Fruit fly (Drosophila melanogaster) whole organism, embryonic: ENCODE measurements around the gene CG10064.

Source experiments
- B-H2 ChIP-seq: fragments of 200-800 bp; sonication (Bioruptor generic); optimal IDR thresholded peaks from 2 replicates; lab custom pipeline; 2018; ENCODE audit warnings: missing biosample characterization, mild to moderate bottlenecking, missing genetic modification characterization
- BtbVII ChIP-seq: fragments of 200-800 bp; sonication (Bioruptor generic); optimal IDR thresholded peaks from 3 replicates; lab custom pipeline; 2017; ENCODE audit warnings: missing biosample characterization, mild to moderate bottlenecking, missing genetic modification characterization
- CG10267 ChIP-seq: fragments of 200-800 bp; sonication (Bioruptor generic); optimal IDR thresholded peaks from 2 replicates; lab custom pipeline; 2018; ENCODE audit warnings: missing biosample characterization, mild to moderate bottlenecking, missing genetic modification characterization, moderate library complexity
- CG11093 ChIP-seq: fragments of 200-800 bp; sonication (Bioruptor generic); IDR thresholded peaks from 3 replicates; pipeline ENCODE4 v1.3.6; 2022; ENCODE audit warnings: missing biosample characterization, missing genetic modification characterization
- CG11695 ChIP-seq: fragments of 200-800 bp; sonication (Bioruptor generic); IDR thresholded peaks from 3 replicates; pipeline ENCODE4 v1.3.6; 2022; ENCODE audit warnings: missing biosample characterization, missing genetic modification characterization
- CG12744 ChIP-seq: fragments of 200-800 bp; sonication (Bioruptor generic); optimal IDR thresholded peaks from 2 replicates; lab custom pipeline; 2016; ENCODE audit warnings: missing biosample characterization, missing genetic modification characterization
- CG14050 ChIP-seq: fragments of 200-800 bp; sonication (Bioruptor generic); IDR thresholded peaks from 3 replicates; pipeline ENCODE4 v1.3.6; 2022; ENCODE audit warnings: missing biosample characterization, missing genetic modification characterization
- CG15269 ChIP-seq: fragments of 200-800 bp; sonication (Bioruptor generic); optimal IDR thresholded peaks from 2 replicates; lab custom pipeline; 2018; ENCODE audit warnings: missing biosample characterization, mild to moderate bottlenecking, missing genetic modification characterization, moderate library complexity
- CG1529 ChIP-seq: fragments of 200-800 bp; sonication (Bioruptor generic); optimal IDR thresholded peaks from 3 replicates; lab custom pipeline; 2018; ENCODE audit warnings: missing biosample characterization, missing genetic modification characterization
- CG1647 ChIP-seq: fragments of 200-800 bp; sonication (Bioruptor generic); optimal IDR thresholded peaks from 3 replicates; lab custom pipeline; 2016; ENCODE audit warnings: missing biosample characterization, missing genetic modification characterization
- CG18599 ChIP-seq: fragments of 200-800 bp; sonication (Bioruptor generic); optimal IDR thresholded peaks from 3 replicates; lab custom pipeline; 2017; ENCODE audit warnings: missing biosample characterization, missing genetic modification characterization, mild to moderate bottlenecking, moderate library complexity, missing genetic modification reagents
- CG2889 ChIP-seq: fragments of 200-800 bp; sonication (Bioruptor generic); IDR thresholded peaks from 3 replicates; pipeline ENCODE4 v1.3.6; 2022; ENCODE audit warnings: missing biosample characterization, missing genetic modification characterization
- CG32767 ChIP-seq: fragments of 200-800 bp; sonication (Bioruptor generic); IDR thresholded peaks from 2 replicates; pipeline ENCODE4 v1.3.6; 2022; ENCODE audit warnings: missing biosample characterization, missing genetic modification characterization
- CG32772 ChIP-seq: fragments of 200-800 bp; sonication (Bioruptor generic); IDR thresholded peaks from 2 replicates; pipeline ENCODE4 v1.3.6; 2022; ENCODE audit warnings: missing biosample characterization, missing genetic modification characterization
- CG33213 ChIP-seq: fragments of 200-800 bp; sonication (Bioruptor generic); optimal IDR thresholded peaks from 3 replicates; lab custom pipeline; 2016; ENCODE audit warnings: missing biosample characterization, missing genetic modification characterization
- CG6175 ChIP-seq: fragments of 200-800 bp; sonication (Bioruptor generic); IDR thresholded peaks from 3 replicates; pipeline ENCODE4 v1.3.6; 2022; ENCODE audit warnings: missing biosample characterization, missing genetic modification characterization
- CG8281 ChIP-seq: fragments of 200-800 bp; sonication (Bioruptor generic); optimal IDR thresholded peaks from 2 replicates; lab custom pipeline; 2018; ENCODE audit warnings: missing biosample characterization, mild to moderate bottlenecking, missing genetic modification characterization, moderate library complexity
- CG8290 ChIP-seq, 3 experiments: fragments of 200-800 bp; sonication (Bioruptor generic); optimal IDR thresholded peaks; 2 replicates each; lab custom pipeline; 2016 to 2019; ENCODE audit warnings: missing biosample characterization in 3 of 3, missing genetic modification characterization in 3 of 3, mild to moderate bottlenecking in 2 of 3, moderate library complexity in 1 of 3
- CG8478 ChIP-seq: fragments of >200 bp; optimal IDR thresholded peaks from 2 replicates; lab custom pipeline; 2018
- CG9609 ChIP-seq: fragments of 200-800 bp; sonication (Bioruptor generic); optimal IDR thresholded peaks from 3 replicates; lab custom pipeline; 2016; ENCODE audit warnings: missing biosample characterization, missing genetic modification characterization
- Chrac-16 ChIP-seq: fragments of 200-800 bp; sonication (Bioruptor generic); optimal IDR thresholded peaks from 3 replicates; lab custom pipeline; 2016; ENCODE audit warnings: missing biosample characterization, missing genetic modification characterization
- Dp ChIP-seq: fragments of 200-800 bp; sonication (Bioruptor generic); optimal IDR thresholded peaks from 2 replicates; lab custom pipeline; 2018; ENCODE audit warnings: missing biosample characterization, mild to moderate bottlenecking, missing genetic modification characterization, moderate library complexity
- Fer1 ChIP-seq: fragments of 200-800 bp; sonication (Bioruptor generic); optimal IDR thresholded peaks from 2 replicates; lab custom pipeline; 2017; ENCODE audit warnings: missing biosample characterization, mild to moderate bottlenecking, missing genetic modification characterization
- HLH3B ChIP-seq: fragments of 200-800 bp; sonication (Bioruptor generic); IDR thresholded peaks from 2 replicates; pipeline ENCODE4 v1.3.6; 2022; ENCODE audit warnings: missing biosample characterization, missing genetic modification characterization
- Hmr ChIP-seq: fragments of 200-800 bp; sonication (Bioruptor generic); optimal IDR thresholded peaks from 3 replicates; lab custom pipeline; 2017; ENCODE audit warnings: mild to moderate bottlenecking, missing biosample characterization, missing genetic modification reagents, missing genetic modification characterization
- Hr3 ChIP-seq: fragments of 200-800 bp; sonication (Bioruptor generic); optimal IDR thresholded peaks from 3 replicates; lab custom pipeline; 2016; ENCODE audit warnings: missing biosample characterization, missing genetic modification characterization
- Lim3 ChIP-seq: fragments of 200-800 bp; sonication (Bioruptor generic); IDR thresholded peaks from 2 replicates; pipeline ENCODE4 v1.3.6; 2022; ENCODE audit warnings: missing biosample characterization, missing genetic modification characterization
- Mrtf ChIP-seq: fragments of 200-800 bp; sonication (Bioruptor generic); IDR thresholded peaks from 3 replicates; pipeline ENCODE4 v1.3.6; 2022; ENCODE audit warnings: missing biosample characterization, missing genetic modification characterization
- Nf-YA ChIP-seq: fragments of 200-800 bp; sonication (Bioruptor generic); IDR thresholded peaks from 2 replicates; pipeline ENCODE4 v1.3.6; 2022; ENCODE audit warnings: missing biosample characterization, missing genetic modification characterization
- Oaz ChIP-seq: fragments of 200-800 bp; sonication (Bioruptor generic); IDR thresholded peaks from 2 replicates; pipeline ENCODE4 v1.3.6; 2022; ENCODE audit warnings: missing biosample characterization, missing genetic modification characterization
- Xrp1 ChIP-seq: fragments of 200-800 bp; sonication (Bioruptor generic); IDR thresholded peaks from 2 replicates; pipeline ENCODE4 v1.3.6; 2022; ENCODE audit warnings: missing biosample characterization, missing genetic modification characterization
- abd-A ChIP-seq: fragments of 200-800 bp; sonication (Bioruptor generic); optimal IDR thresholded peaks from 3 replicates; lab custom pipeline; 2019; ENCODE audit warnings: missing biosample characterization, mild to moderate bottlenecking, missing genetic modification characterization, moderate library complexity
- aop ChIP-seq: fragments of 200-800 bp; sonication (Bioruptor generic); IDR thresholded peaks from 2 replicates; pipeline ENCODE4 v1.3.6; 2022; ENCODE audit warnings: missing biosample characterization, missing genetic modification characterization
- bigmax ChIP-seq: fragments of 200-800 bp; sonication (Bioruptor generic); optimal IDR thresholded peaks from 2 replicates; lab custom pipeline; 2018; ENCODE audit warnings: missing biosample characterization, mild to moderate bottlenecking, missing genetic modification characterization
- cg ChIP-seq: fragments of 200-800 bp; sonication (Bioruptor generic); optimal IDR thresholded peaks from 3 replicates; lab custom pipeline; 2019; ENCODE audit warnings: missing biosample characterization, mild to moderate bottlenecking, missing genetic modification characterization, moderate library complexity
- cwo ChIP-seq: fragments of 200-800 bp; sonication (Bioruptor generic); optimal IDR thresholded peaks from 3 replicates; lab custom pipeline; 2017; ENCODE audit warnings: missing biosample characterization, missing genetic modification characterization, mild to moderate bottlenecking, moderate library complexity, missing genetic modification reagents
- da ChIP-seq: fragments of 200-800 bp; sonication (Bioruptor generic); optimal IDR thresholded peaks from 2 replicates; lab custom pipeline; 2016; ENCODE audit warnings: missing biosample characterization, missing genetic modification characterization
- dpn ChIP-seq, 2 experiments: fragments of 200-800 bp; sonication (Bioruptor generic); optimal IDR thresholded peaks; 3 replicates each; lab custom pipeline; 2016; ENCODE audit warnings: missing biosample characterization in 2 of 2, missing genetic modification characterization in 2 of 2
- fu2 ChIP-seq: fragments of 200-800 bp; sonication (Bioruptor generic); optimal IDR thresholded peaks from 2 replicates; lab custom pipeline; 2016; ENCODE audit warnings: missing biosample characterization, missing genetic modification characterization
- her ChIP-seq: fragments of 200-800 bp; sonication (Bioruptor generic); optimal IDR thresholded peaks from 2 replicates; lab custom pipeline; 2016; ENCODE audit warnings: missing biosample characterization, missing genetic modification characterization
- jumu ChIP-seq: fragments of 200-800 bp; sonication (Bioruptor generic); optimal IDR thresholded peaks from 3 replicates; lab custom pipeline; 2016; ENCODE audit warnings: missing biosample characterization, missing genetic modification characterization
- nau ChIP-seq: fragments of 200-800 bp; sonication (Bioruptor generic); optimal IDR thresholded peaks from 3 replicates; lab custom pipeline; 2017; ENCODE audit warnings: missing biosample characterization, mild to moderate bottlenecking, missing genetic modification characterization, missing genetic modification reagents
- org-1 ChIP-seq: fragments of 200-800 bp; sonication (Bioruptor generic); optimal IDR thresholded peaks from 2 replicates; lab custom pipeline; 2017; ENCODE audit warnings: missing biosample characterization, missing genetic modification characterization
- row ChIP-seq: fragments of 200-800 bp; sonication (Bioruptor generic); IDR thresholded peaks from 3 replicates; pipeline ENCODE4 v1.3.6; 2022; ENCODE audit warnings: missing biosample characterization, missing genetic modification characterization
- schlank ChIP-seq: fragments of 200-800 bp; sonication (Bioruptor generic); optimal IDR thresholded peaks from 2 replicates; lab custom pipeline; 2018; ENCODE audit warnings: missing biosample characterization, mild to moderate bottlenecking, missing genetic modification characterization
- sd ChIP-seq: fragments of 200-800 bp; sonication (Bioruptor generic); optimal IDR thresholded peaks from 3 replicates; lab custom pipeline; 2018; ENCODE audit warnings: missing biosample characterization, mild to moderate bottlenecking, missing genetic modification characterization, moderate library complexity
- ssp ChIP-seq: fragments of 200-800 bp; sonication (Bioruptor generic); IDR thresholded peaks from 2 replicates; pipeline ENCODE4 v1.3.6; 2022; ENCODE audit warnings: missing biosample characterization, missing genetic modification characterization
- unpg ChIP-seq: fragments of 200-800 bp; sonication (Bioruptor generic); optimal IDR thresholded peaks from 3 replicates; lab custom pipeline; 2018; ENCODE audit warnings: missing biosample characterization, mild to moderate bottlenecking, missing genetic modification characterization, moderate library complexity
- wdn ChIP-seq: fragments of 200-800 bp; sonication (Bioruptor generic); IDR thresholded peaks from 2 replicates; pipeline ENCODE4 v1.3.6; 2022; ENCODE audit warnings: missing biosample characterization, missing genetic modification characterization

The CG10064 gene

DNA sequence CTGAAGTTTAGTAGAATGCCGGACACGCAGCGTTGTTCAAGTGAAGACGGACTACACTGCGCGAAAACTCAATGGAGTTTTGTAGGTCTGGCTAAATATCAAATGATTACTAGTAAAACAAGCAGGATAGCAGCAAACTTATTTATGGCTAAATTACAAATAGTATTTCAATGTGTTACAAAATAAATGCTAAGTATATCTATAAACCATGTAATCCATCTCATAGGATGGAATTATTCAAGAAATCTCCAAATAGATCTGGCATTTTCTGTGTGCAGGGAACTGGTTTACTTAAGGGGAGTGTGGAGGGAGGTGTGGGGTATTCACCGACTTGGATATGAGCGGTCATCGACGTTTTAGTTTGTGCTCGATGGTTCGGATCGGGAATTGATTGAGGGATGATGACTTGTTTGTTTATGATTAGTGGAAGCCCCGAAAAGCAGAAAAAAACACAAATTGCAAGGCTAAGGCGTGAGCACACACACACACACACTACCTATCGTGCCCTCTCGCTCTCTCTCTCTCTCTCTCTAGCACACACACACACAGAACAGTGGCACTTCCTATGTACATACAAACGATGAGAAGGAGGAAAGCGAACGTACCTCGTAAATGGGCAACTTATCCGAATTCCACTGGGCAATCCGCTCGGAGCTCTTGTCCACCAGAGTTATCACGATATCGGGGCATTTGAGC lies 3.8 kb downstream of the CG10064 start (continued):
- TF ChIP-seq CG32772 (peak; percentile 66), Mrtf (peak; percentile 77), fu2 (GFP tag; lab: Kevin White, UChicago) (peak; percentile 55), CG8478 (lab: Kevin White, UChicago) (peak; percentile 86), CG18599 (GFP tag; lab: Kevin White, UChicago) (peak; percentile 87), ssp (peak; percentile 67), Lim3 (GFP tag; lab: Robert Waterston, UW) (peak; percentile 64), CG33213 (peak; percentile 68), B-H2 (no peak), Chrac-16 (GFP tag; lab: Kevin White, UChicago) (peak; percentile 87), CG12744 (GFP tag; lab: Kevin White, UChicago) (peak; percentile 41), abd-A (tag; lab: Kevin White, UChicago) (no peak), dpn (GFP tag; optimal IDR thresholded peaks at IDR 0.05; lab: Kevin White, UChicago) (peak; percentile 82 to 83), CG11093 (GFP tag; lab: Robert Waterston, UW) (0 out of 3 replicates have a peak, but pooled peaks have one; percentile 53), CG6175 (GFP tag; lab: Robert Waterston, UW) (no peak; the same call in 2 of the 3 replicates), Hr3 (GFP tag; lab: Kevin White, UChicago) (peak; percentile 81), CG8281 (tag; lab: Kevin White, UChicago) (peak; percentile 40), Fer1 (peak; percentile 78), BtbVII (peak; percentile 73), bigmax (GFP tag; lab: Kevin White, UChicago) (no peak), cg (GFP tag; lab: Kevin White, UChicago) (peak; percentile 86), CG32767 (peak; percentile 67), CG1529 (GFP tag; lab: Kevin White, UChicago) (peak; percentile 77), CG2889 (GFP tag; lab: Robert Waterston, UW) (peak; percentile 55; the same call in 2 of the 3 replicates), Oaz (peak; percentile 47; the same call in 1 of the 2 replicates), row (GFP tag; lab: Robert Waterston, UW) (peak; percentile 90), Hmr (peak; percentile 80), Nf-YA (GFP tag; lab: Robert Waterston, UW) (peak; percentile 38; the same call in 1 of the 2 replicates), schlank (peak; percentile 27), sd (tag; lab: Kevin White, UChicago) (peak; percentile 24), CG15269 (tag; lab: Kevin White, UChicago) (peak; percentile 90), aop (0 out of 2 replicates have a peak, but pooled peaks have one; percentile 2), CG10267 (tag; lab: Kevin White, UChicago) (peak; percentile 75), da (no peak), unpg (GFP tag; lab: Kevin White, UChicago) (peak; percentile 91), org-1 (GFP tag; lab: Kevin White, UChicago) (peak; percentile 82), HLH3B (peak; percentile 70; the same call in 1 of the 2 replicates), wdn (GFP tag; lab: Robert Waterston, UW) (peak; percentile 50), nau (GFP tag; lab: Kevin White, UChicago) (peak; percentile 44), Dp (GFP tag; lab: Kevin White, UChicago) (no peak), Xrp1 (GFP tag; lab: Robert Waterston, UW) (peak; percentile 91), CG1647 (GFP tag; lab: Kevin White, UChicago) (peak; percentile 65), CG9609 (peak; percentile 63), her (GFP tag; lab: Kevin White, UChicago) (peak; percentile 67), jumu (peak; percentile 75), CG14050 (GFP tag; lab: Robert Waterston, UW) (peak; percentile 66; the same call in 2 of the 3 replicates), CG8290 (GFP tag; optimal IDR thresholded peaks at IDR 0.05; lab: Kevin White, UChicago) (peak; percentile 38), CG8290 (tag; optimal IDR thresholded peaks at IDR 0.05; lab: Kevin White, UChicago) (peak in 1 of 2 experiments; percentile 85), CG11695 (GFP tag; lab: Robert Waterston, UW) (peak; percentile 84), cwo (peak; percentile 64)
